Worm (Caenorhabditis elegans) whole organism, L1 larva: ENCODE data around the gene srsx-14.

Experiments used
- Y116A8C.19 ChIP-seq: sonication (generic microtip); optimal IDR thresholded peaks from 2 replicates; lab custom pipeline; 2016; ENCODE audit warnings: missing compliant biosample characterization, missing genetic modification characterization, borderline replicate concordance
- ama-1 ChIP-seq: fragments of 150-350 bp; optimal IDR thresholded peaks from 2 replicates; lab custom pipeline; 2014
- blmp-1 ChIP-seq: fragments of 150-350 bp; optimal IDR thresholded peaks from 2 replicates; lab custom pipeline; 2014; ENCODE audit warnings: missing biosample characterization, missing genetic modification characterization
- ceh-63 ChIP-seq: fragments of 200-800 bp; sonication (Bioruptor generic); optimal IDR thresholded peaks from 2 replicates; lab custom pipeline; 2018; ENCODE audit warnings: mild to moderate bottlenecking, missing genetic modification characterization, missing compliant biosample characterization
- ceh-8 ChIP-seq: fragments of 200-800 bp; sonication (Bioruptor generic); optimal IDR thresholded peaks from 2 replicates; lab custom pipeline; 2018; ENCODE audit warnings: mild to moderate bottlenecking, missing genetic modification characterization, moderate library complexity, missing compliant biosample characterization
- ceh-88 ChIP-seq: fragments of 200-800 bp; sonication (Bioruptor generic); IDR thresholded peaks from 2 replicates; pipeline ENCODE4 v1.3.6; 2022; ENCODE audit warnings: missing genetic modification characterization, missing compliant biosample characterization
- ces-1 ChIP-seq: fragments of 150-350 bp; optimal IDR thresholded peaks from 2 replicates; lab custom pipeline; 2014; ENCODE audit warnings: missing biosample characterization, missing genetic modification reagents, missing genetic modification characterization
- dpl-1 ChIP-seq, 3 experiments: fragments of 150-350 bp in 2 of 3; sonication (generic microtip) in 1 of 3; optimal IDR thresholded peaks; 2 replicates each; lab custom pipeline; 2014 to 2017; ENCODE audit warnings: missing biosample characterization in 3 of 3, missing genetic modification characterization in 3 of 3, missing genetic modification reagents in 3 of 3
- dsc-1 ChIP-seq: sonication (generic microtip); optimal IDR thresholded peaks from 2 replicates; lab custom pipeline; 2016; ENCODE audit warnings: mild to moderate bottlenecking, missing genetic modification characterization, missing compliant biosample characterization
- efl-1 ChIP-seq, 4 experiments: fragments of 150-350 bp; optimal IDR thresholded peaks in 3 of 4; peaks in 1 of 4; 1 replicate in 1 of 4; 2 replicates in 3 of 4; lab custom pipeline; 2014; ENCODE audit warnings: missing biosample characterization in 2 of 4, missing genetic modification characterization in 2 of 4, missing genetic modification reagents in 2 of 4
- egl-13 ChIP-seq: sonication (generic microtip); optimal IDR thresholded peaks from 2 replicates; lab custom pipeline; 2016; ENCODE audit warnings: missing genotype, missing genetic modification reagents, missing genetic modification characterization, missing compliant biosample characterization
- elt-2 ChIP-seq: sonication (generic microtip); optimal IDR thresholded peaks from 2 replicates; lab custom pipeline; 2016; ENCODE audit warnings: missing genetic modification characterization, mild to moderate bottlenecking, inconsistent platforms, missing compliant biosample characterization, missing genetic modification reagents
- elt-3 ChIP-seq, 6 experiments: fragments of 150-350 bp in 1 of 6; sonication (generic microtip); optimal IDR thresholded peaks; 2 replicates each; lab custom pipeline; 2017 to 2018; ENCODE audit warnings: missing biosample characterization in 6 of 6, missing genetic modification characterization in 6 of 6, inconsistent platforms in 1 of 6
- ets-5 ChIP-seq: fragments of 200-800 bp; sonication (Bioruptor generic); IDR thresholded peaks from 2 replicates; pipeline ENCODE4 v1.3.6; 2022; ENCODE audit warnings: missing genetic modification characterization, missing compliant biosample characterization
- grh-1 ChIP-seq: fragments of 200-800 bp; sonication (Bioruptor generic); IDR thresholded peaks from 2 replicates; pipeline ENCODE4 v1.3.6; 2022; ENCODE audit warnings: missing genetic modification reagents, missing genetic modification characterization, missing compliant biosample characterization
- lin-13 ChIP-seq: fragments of 150-350 bp; optimal IDR thresholded peaks from 2 replicates; lab custom pipeline; 2014; ENCODE audit warnings: missing biosample characterization, missing genetic modification reagents, missing genetic modification characterization
- lin-14 ChIP-seq: fragments of 200-800 bp; sonication (Bioruptor generic); optimal IDR thresholded peaks from 2 replicates; lab custom pipeline; 2018; ENCODE audit warnings: mild to moderate bottlenecking, missing genetic modification characterization, moderate library complexity, missing compliant biosample characterization
- lin-35 ChIP-seq, 2 experiments: fragments of 150-350 bp; optimal IDR thresholded peaks; 2 replicates each; lab custom pipeline; 2014; ENCODE audit warnings: missing biosample characterization in 2 of 2, missing genetic modification characterization in 2 of 2, missing genetic modification reagents in 2 of 2
- lin-39 ChIP-seq: fragments of 150-350 bp; optimal IDR thresholded peaks from 2 replicates; lab custom pipeline; 2014; ENCODE audit warnings: missing biosample characterization, missing genetic modification reagents, missing genetic modification characterization
- lsy-2 ChIP-seq, 2 experiments: fragments of 150-350 bp; optimal IDR thresholded peaks; 2 replicates each; lab custom pipeline; 2014; ENCODE audit warnings: missing biosample characterization in 2 of 2, missing genetic modification characterization in 2 of 2
- mep-1 ChIP-seq: fragments of 150-350 bp; optimal IDR thresholded peaks from 2 replicates; lab custom pipeline; 2014; ENCODE audit warnings: missing biosample characterization, missing genetic modification characterization
- nhr-11 ChIP-seq: fragments of 150-350 bp; optimal IDR thresholded peaks from 2 replicates; lab custom pipeline; 2014; ENCODE audit warnings: missing biosample characterization, missing genetic modification characterization
- nhr-12 ChIP-seq: sonication (generic microtip); optimal IDR thresholded peaks from 2 replicates; lab custom pipeline; 2017; ENCODE audit warnings: missing biosample characterization, missing genetic modification characterization
- nhr-20 ChIP-seq: sonication (generic microtip); optimal IDR thresholded peaks from 2 replicates; lab custom pipeline; 2016; ENCODE audit warnings: mild to moderate bottlenecking, missing genetic modification characterization, missing compliant biosample characterization
- nhr-47 ChIP-seq: sonication (generic microtip); optimal IDR thresholded peaks from 2 replicates; lab custom pipeline; 2016; ENCODE audit warnings: mild to moderate bottlenecking, missing genetic modification characterization, moderate library complexity, missing compliant biosample characterization
- nhr-71 ChIP-seq: sonication (generic microtip); optimal IDR thresholded peaks from 2 replicates; lab custom pipeline; 2016; ENCODE audit warnings: mild to moderate bottlenecking, missing genetic modification characterization, moderate library complexity, missing compliant biosample characterization
- nhr-76 ChIP-seq: sonication (generic microtip); optimal IDR thresholded peaks from 2 replicates; lab custom pipeline; 2017; ENCODE audit warnings: missing biosample characterization, missing genetic modification characterization
- nhr-77 ChIP-seq: fragments of 150-350 bp; optimal IDR thresholded peaks from 2 replicates; lab custom pipeline; 2014; ENCODE audit warnings: missing biosample characterization, missing genetic modification characterization
- nhr-84 ChIP-seq: sonication (generic microtip); optimal IDR thresholded peaks from 2 replicates; lab custom pipeline; 2017; ENCODE audit warnings: missing biosample characterization, missing genetic modification characterization
- nhr-85 ChIP-seq: sonication (generic microtip); peaks from one replicate; lab custom pipeline; 2016; ENCODE audit warnings: missing genetic modification characterization, inconsistent platforms, missing compliant biosample characterization
- nhr-90 ChIP-seq: sonication (generic microtip); optimal IDR thresholded peaks from 2 replicates; lab custom pipeline; 2016; ENCODE audit warnings: mild to moderate bottlenecking, missing genetic modification characterization, missing compliant biosample characterization; ENCODE audit not compliant: poor library complexity
- pag-3 ChIP-seq: sonication (generic microtip); optimal IDR thresholded peaks from 2 replicates; lab custom pipeline; 2017; ENCODE audit warnings: missing genetic modification characterization, mild to moderate bottlenecking, missing compliant biosample characterization, antibody characterized with exemption, borderline replicate concordance; ENCODE audit not compliant: insufficient read depth
- pqm-1 ChIP-seq: sonication (generic microtip); optimal IDR thresholded peaks from 3 replicates; lab custom pipeline; 2017; ENCODE audit warnings: missing biosample characterization, missing genetic modification characterization
- skn-1 ChIP-seq: fragments of 150-350 bp; optimal IDR thresholded peaks from 2 replicates; lab custom pipeline; 2014; ENCODE audit warnings: missing biosample characterization, missing genetic modification characterization
- snu-23 ChIP-seq: sonication (generic microtip); optimal IDR thresholded peaks from 2 replicates; lab custom pipeline; 2016; ENCODE audit warnings: missing genetic modification characterization, missing compliant biosample characterization
- swsn-7 ChIP-seq: sonication (generic microtip); optimal IDR thresholded peaks from 2 replicates; lab custom pipeline; 2016; ENCODE audit warnings: missing genetic modification characterization, missing compliant biosample characterization
- unc-130 ChIP-seq: fragments of 150-350 bp; optimal IDR thresholded peaks from 2 replicates; lab custom pipeline; 2017; ENCODE audit warnings: missing biosample characterization, missing genetic modification characterization, inconsistent platforms
- unc-98 ChIP-seq: fragments of 200-800 bp; sonication (Bioruptor generic); IDR thresholded peaks from 2 replicates; pipeline ENCODE4 v1.3.6; 2022; ENCODE audit warnings: missing genetic modification characterization, missing compliant biosample characterization
- xbp-1 ChIP-seq: sonication (generic microtip); optimal IDR thresholded peaks from 2 replicates; lab custom pipeline; 2016; ENCODE audit warnings: missing genetic modification characterization, missing compliant biosample characterization
- ztf-4 ChIP-seq: fragments of 150-350 bp; optimal IDR thresholded peaks from 2 replicates; lab custom pipeline; 2014; ENCODE audit warnings: missing biosample characterization, missing genetic modification characterization

The srsx-14 gene

ce11 chrIV:5586320-5586720, 40.6 kb downstream of the srsx-14 start:
- TF ChIP-seq nhr-47 = peak; percentile 1
- TF ChIP-seq ztf-4 = no peak
- peak; percentile 46 for TF ChIP-seq skn-1 (tag; lab: Kevin White, UChicago)
- peak; percentile 47 for TF ChIP-seq snu-23 (GFP tag; lab: Kevin White, UChicago)
- peak; percentile 30 for TF ChIP-seq nhr-90
- peak; percentile 95 for TF ChIP-seq nhr-85
- TF ChIP-seq swsn-7 = peak; percentile 24
- peak; percentile 1 for TF ChIP-seq lin-13 (GFP tag; lab: Kevin White, UChicago)
- TF ChIP-seq egl-13 = no peak
- TF ChIP-seq ceh-8 = peak; percentile 36
- peak; percentile 38 for TF ChIP-seq nhr-20 (tag; lab: Kevin White, UChicago)
- peak in 1 of 6 experiments; percentile 8 for TF ChIP-seq elt-3 (tag; optimal IDR thresholded peaks at IDR 0.05; lab: Kevin White, UChicago)
- no peak for TF ChIP-seq grh-1
- peak; percentile 11 to 64 for TF ChIP-seq lsy-2 (tag; optimal IDR thresholded peaks at IDR 0.05; lab: Kevin White, UChicago)
- peak; percentile 27 for TF ChIP-seq mep-1
- peak; percentile 48 for TF ChIP-seq blmp-1 (tag; lab: Kevin White, UChicago)
- TF ChIP-seq ceh-63 (GFP tag; lab: Kevin White, UChicago) = no peak
- no peak for TF ChIP-seq Y116A8C.19 (tag; lab: Kevin White, UChicago)
- no peak for TF ChIP-seq ets-5 (GFP tag; lab: Robert Waterston, UW)
- TF ChIP-seq dpl-1 (GFP tag; optimal IDR thresholded peaks at IDR 0.05; lab: Kevin White, UChicago) = peak in 1 of 3 experiments; percentile 14
- peak; percentile 62 for TF ChIP-seq nhr-71
- no peak for TF ChIP-seq nhr-77
- 0 out of 2 replicates have a peak, but pooled peaks have one; percentile 17 for TF ChIP-seq ceh-88 (GFP tag; lab: Robert Waterston, UW)
- peak; percentile 82 for TF ChIP-seq lin-14 (GFP tag; lab: Kevin White, UChicago)
- no peak for TF ChIP-seq dsc-1
- TF ChIP-seq lin-35 (GFP tag; optimal IDR thresholded peaks at IDR 0.05; lab: Kevin White, UChicago) = peak in 1 of 2 experiments; percentile 48

- TF ChIP-seq ceh-63 (GFP tag; lab: Kevin White, UChicago) (no peak), unc-130 (tag; lab: Kevin White, UChicago) (no peak), pag-3 (tag; lab: Kevin White, UChicago) (no peak), nhr-12 (tag; lab: Kevin White, UChicago) (no peak), ces-1 (GFP tag; lab: Kevin White, UChicago) (no peak), ama-1 (lab: Kevin White, UChicago) (no peak), pqm-1 (tag; lab: Kevin White, UChicago) (no peak), nhr-84 (tag; lab: Kevin White, UChicago) (no peak), nhr-76 (tag; lab: Kevin White, UChicago) (no peak), grh-1 (no peak), snu-23 (GFP tag; lab: Kevin White, UChicago) (no peak), lin-39 (tag; lab: Kevin White, UChicago) (no peak), efl-1 (optimal IDR thresholded peaks at IDR 0.05; lab: Kevin White, UChicago) (no peak), efl-1 (GFP tag; optimal IDR thresholded peaks at IDR 0.05 in 1 of 2; lab: Kevin White, UChicago) (no peak)
Observed at ce11 chrIV:5584384-5584783, 42.6 kb downstream of the srsx-14 start, which contains the start of gene fkh-7. fkh-7 (plus strand) TSS chrIV:5584684.

- TF ChIP-seq nhr-47 (no peak), unc-98 (GFP tag; lab: Robert Waterston, UW) (no peak), efl-1 (optimal IDR thresholded peaks at IDR 0.05; lab: Kevin White, UChicago) (no peak), efl-1 (GFP tag; optimal IDR thresholded peaks at IDR 0.05 in 1 of 2; lab: Kevin White, UChicago) (no peak), lin-14 (GFP tag; lab: Kevin White, UChicago) (peak; percentile 18), blmp-1 (tag; lab: Kevin White, UChicago) (peak; percentile 7), nhr-20 (tag; lab: Kevin White, UChicago) (peak; percentile 16), unc-130 (tag; lab: Kevin White, UChicago) (no peak), elt-2 (tag; lab: Kevin White, UChicago) (no peak), nhr-11 (tag; lab: Kevin White, UChicago) (no peak), lin-13 (GFP tag; lab: Kevin White, UChicago) (no peak), nhr-90 (no peak), lin-35 (GFP tag; optimal IDR thresholded peaks at IDR 0.05; lab: Kevin White, UChicago) (peak in 1 of 2 experiments; percentile 54), xbp-1 (tag; lab: Kevin White, UChicago) (no peak)
Observed at ce11 chrIV:5583184-5583583, 43.8 kb downstream of the srsx-14 start.
